Worm (Caenorhabditis elegans) whole organism, L1 larva: ENCODE measurements around the gene clec-214.
A peak's percentile ranks its signal among the peaks of the same experiment; 100 is the strongest.

Source experiments
- Y116A8C.19 ChIP-seq: sonication (generic microtip); optimal IDR thresholded peaks from 2 replicates; lab custom pipeline; 2016; ENCODE audit warnings: missing compliant biosample characterization, missing genetic modification characterization, borderline replicate concordance
- aha-1 ChIP-seq: fragments of 150-350 bp; optimal IDR thresholded peaks from 2 replicates; lab custom pipeline; 2014; ENCODE audit warnings: missing biosample characterization, missing genetic modification characterization
- alr-1 ChIP-seq: fragments of 200-800 bp; sonication (Bioruptor generic); optimal IDR thresholded peaks from 2 replicates; lab custom pipeline; 2018; ENCODE audit warnings: borderline replicate concordance, mild to moderate bottlenecking, missing genetic modification characterization, missing compliant biosample characterization
- ceh-82 ChIP-seq, 3 experiments: fragments of 150-350 bp in 1 of 3; sonication (generic microtip) in 2 of 3; optimal IDR thresholded peaks; 2 replicates each; lab custom pipeline; 2014 to 2017; ENCODE audit warnings: missing biosample characterization in 3 of 3, missing genetic modification characterization in 3 of 3
- ceh-88 ChIP-seq: fragments of 200-800 bp; sonication (Bioruptor generic); IDR thresholded peaks from 2 replicates; pipeline ENCODE4 v1.3.6; 2022; ENCODE audit warnings: missing genetic modification characterization, missing compliant biosample characterization
- ceh-90 ChIP-seq: sonication (generic microtip); optimal IDR thresholded peaks from 2 replicates; lab custom pipeline; 2016; ENCODE audit warnings: missing genetic modification characterization, missing compliant biosample characterization
- ces-1 ChIP-seq: fragments of 150-350 bp; optimal IDR thresholded peaks from 2 replicates; lab custom pipeline; 2014; ENCODE audit warnings: missing biosample characterization, missing genetic modification reagents, missing genetic modification characterization
- dpl-1 ChIP-seq, 3 experiments: fragments of 150-350 bp in 2 of 3; sonication (generic microtip) in 1 of 3; optimal IDR thresholded peaks; 2 replicates each; lab custom pipeline; 2014 to 2017; ENCODE audit warnings: missing biosample characterization in 3 of 3, missing genetic modification characterization in 3 of 3, missing genetic modification reagents in 3 of 3
- dsc-1 ChIP-seq: sonication (generic microtip); optimal IDR thresholded peaks from 2 replicates; lab custom pipeline; 2016; ENCODE audit warnings: mild to moderate bottlenecking, missing genetic modification characterization, missing compliant biosample characterization
- efl-1 ChIP-seq, 4 experiments: fragments of 150-350 bp; optimal IDR thresholded peaks in 3 of 4; peaks in 1 of 4; 1 replicate in 1 of 4; 2 replicates in 3 of 4; lab custom pipeline; 2014; ENCODE audit warnings: missing biosample characterization in 2 of 4, missing genetic modification characterization in 2 of 4, missing genetic modification reagents in 2 of 4
- egl-13 ChIP-seq: sonication (generic microtip); optimal IDR thresholded peaks from 2 replicates; lab custom pipeline; 2016; ENCODE audit warnings: missing genotype, missing genetic modification reagents, missing genetic modification characterization, missing compliant biosample characterization
- elt-2 ChIP-seq: sonication (generic microtip); optimal IDR thresholded peaks from 2 replicates; lab custom pipeline; 2016; ENCODE audit warnings: missing genetic modification characterization, mild to moderate bottlenecking, inconsistent platforms, missing compliant biosample characterization, missing genetic modification reagents
- ets-5 ChIP-seq: fragments of 200-800 bp; sonication (Bioruptor generic); IDR thresholded peaks from 2 replicates; pipeline ENCODE4 v1.3.6; 2022; ENCODE audit warnings: missing genetic modification characterization, missing compliant biosample characterization
- fkh-10 ChIP-seq: sonication (generic microtip); optimal IDR thresholded peaks from 2 replicates; lab custom pipeline; 2017; ENCODE audit warnings: missing biosample characterization, missing genetic modification reagents, missing genetic modification characterization
- fkh-4 ChIP-seq: sonication (generic microtip); optimal IDR thresholded peaks from 2 replicates; lab custom pipeline; 2016; ENCODE audit warnings: missing compliant biosample characterization, missing genetic modification characterization, borderline replicate concordance
- fos-1 ChIP-seq: fragments of 150-350 bp; optimal IDR thresholded peaks from 2 replicates; lab custom pipeline; 2014; ENCODE audit warnings: missing biosample characterization, missing genetic modification characterization
- grh-1 ChIP-seq: fragments of 200-800 bp; sonication (Bioruptor generic); IDR thresholded peaks from 2 replicates; pipeline ENCODE4 v1.3.6; 2022; ENCODE audit warnings: missing genetic modification reagents, missing genetic modification characterization, missing compliant biosample characterization
- irx-1 ChIP-seq: sonication (generic microtip); optimal IDR thresholded peaks from 2 replicates; lab custom pipeline; 2016; ENCODE audit warnings: missing genetic modification characterization, missing compliant biosample characterization
- lin-13 ChIP-seq: fragments of 150-350 bp; optimal IDR thresholded peaks from 2 replicates; lab custom pipeline; 2014; ENCODE audit warnings: missing biosample characterization, missing genetic modification reagents, missing genetic modification characterization
- lin-14 ChIP-seq: fragments of 200-800 bp; sonication (Bioruptor generic); optimal IDR thresholded peaks from 2 replicates; lab custom pipeline; 2018; ENCODE audit warnings: mild to moderate bottlenecking, missing genetic modification characterization, moderate library complexity, missing compliant biosample characterization
- lir-3 ChIP-seq: sonication (generic microtip); optimal IDR thresholded peaks from 2 replicates; lab custom pipeline; 2016; ENCODE audit warnings: mild to moderate bottlenecking, missing genetic modification characterization, moderate library complexity, missing compliant biosample characterization; ENCODE audit not compliant: poor library complexity
- lsy-2 ChIP-seq, 2 experiments: fragments of 150-350 bp; optimal IDR thresholded peaks; 2 replicates each; lab custom pipeline; 2014; ENCODE audit warnings: missing biosample characterization in 2 of 2, missing genetic modification characterization in 2 of 2
- nhr-11 ChIP-seq: fragments of 150-350 bp; optimal IDR thresholded peaks from 2 replicates; lab custom pipeline; 2014; ENCODE audit warnings: missing biosample characterization, missing genetic modification characterization
- nhr-19 ChIP-seq: fragments of 200-800 bp; sonication (Bioruptor generic); conservative IDR thresholded peaks from 2 replicates; pipeline ENCODE4 v1.3.6; 2022; ENCODE audit warnings: missing genetic modification characterization, missing compliant biosample characterization
- nhr-20 ChIP-seq: sonication (generic microtip); optimal IDR thresholded peaks from 2 replicates; lab custom pipeline; 2016; ENCODE audit warnings: mild to moderate bottlenecking, missing genetic modification characterization, missing compliant biosample characterization
- nhr-71 ChIP-seq: sonication (generic microtip); optimal IDR thresholded peaks from 2 replicates; lab custom pipeline; 2016; ENCODE audit warnings: mild to moderate bottlenecking, missing genetic modification characterization, moderate library complexity, missing compliant biosample characterization
- nhr-84 ChIP-seq: sonication (generic microtip); optimal IDR thresholded peaks from 2 replicates; lab custom pipeline; 2017; ENCODE audit warnings: missing biosample characterization, missing genetic modification characterization
- nhr-85 ChIP-seq: sonication (generic microtip); peaks from one replicate; lab custom pipeline; 2016; ENCODE audit warnings: missing genetic modification characterization, inconsistent platforms, missing compliant biosample characterization
- nhr-90 ChIP-seq: sonication (generic microtip); optimal IDR thresholded peaks from 2 replicates; lab custom pipeline; 2016; ENCODE audit warnings: mild to moderate bottlenecking, missing genetic modification characterization, missing compliant biosample characterization; ENCODE audit not compliant: poor library complexity
- pag-3 ChIP-seq: sonication (generic microtip); optimal IDR thresholded peaks from 2 replicates; lab custom pipeline; 2017; ENCODE audit warnings: missing genetic modification characterization, mild to moderate bottlenecking, missing compliant biosample characterization, antibody characterized with exemption, borderline replicate concordance; ENCODE audit not compliant: insufficient read depth
- snu-23 ChIP-seq: sonication (generic microtip); optimal IDR thresholded peaks from 2 replicates; lab custom pipeline; 2016; ENCODE audit warnings: missing genetic modification characterization, missing compliant biosample characterization
- swsn-7 ChIP-seq: sonication (generic microtip); optimal IDR thresholded peaks from 2 replicates; lab custom pipeline; 2016; ENCODE audit warnings: missing genetic modification characterization, missing compliant biosample characterization
- unc-130 ChIP-seq: fragments of 150-350 bp; optimal IDR thresholded peaks from 2 replicates; lab custom pipeline; 2017; ENCODE audit warnings: missing biosample characterization, missing genetic modification characterization, inconsistent platforms
- unc-86 ChIP-seq: sonication (generic microtip); optimal IDR thresholded peaks from 2 replicates; lab custom pipeline; 2016; ENCODE audit warnings: missing genetic modification characterization, missing compliant biosample characterization
- unc-98 ChIP-seq: fragments of 200-800 bp; sonication (Bioruptor generic); IDR thresholded peaks from 2 replicates; pipeline ENCODE4 v1.3.6; 2022; ENCODE audit warnings: missing genetic modification characterization, missing compliant biosample characterization
- zip-4 ChIP-seq: fragments of 200-800 bp; sonication (Bioruptor generic); optimal IDR thresholded peaks from 2 replicates; lab custom pipeline; 2018; ENCODE audit warnings: mild to moderate bottlenecking, missing genetic modification characterization, moderate library complexity, missing compliant biosample characterization

clec-214 gene

ce11 chrV:7587637-7588036 lies 22.5 kb upstream of the clec-214 start, which contains the start of the genes F19F10.11 and C50E3.5 (continued):
- TF ChIP-seq nhr-11 (no peak), nhr-71 (tag; lab: Kevin White, UChicago) (peak; percentile 79), dpl-1 (GFP tag; optimal IDR thresholded peaks at IDR 0.05; lab: Kevin White, UChicago) (peak; percentile 48 to 72 (median 66)), dsc-1 (tag; lab: Kevin White, UChicago) (peak; percentile 62), nhr-19 (GFP tag; lab: Robert Waterston, UW) (peak; percentile 66), lin-14 (peak; percentile 79), nhr-84 (no peak), nhr-20 (tag; lab: Kevin White, UChicago) (peak; percentile 69), lin-13 (GFP tag; lab: Kevin White, UChicago) (peak; percentile 53), lsy-2 (tag; optimal IDR thresholded peaks at IDR 0.05; lab: Kevin White, UChicago) (peak; percentile 71 to 74), lir-3 (tag; lab: Kevin White, UChicago) (no peak), fos-1 (tag; lab: Kevin White, UChicago) (peak; percentile 46), efl-1 (optimal IDR thresholded peaks at IDR 0.05; lab: Kevin White, UChicago) (peak; percentile 69 to 71), efl-1 (GFP tag; optimal IDR thresholded peaks at IDR 0.05 in 1 of 2; lab: Kevin White, UChicago) (peak; percentile 69 to 95), snu-23 (GFP tag; lab: Kevin White, UChicago) (peak; percentile 78)

- TF ChIP-seq fkh-10 (GFP tag; lab: Kevin White, UChicago) (peak; percentile 49), ces-1 (GFP tag; lab: Kevin White, UChicago) (no peak), lin-14 (peak; percentile 7)
- TF ChIP-seq, all 84 proteins: peak for 2
Measured at ce11 chrV:7590454-7590853, 19.7 kb upstream of the clec-214 start, which contains the start of gene C50E3.6. TSS of gene C50E3.6 (minus strand) at chrV:7590554.

DNA sequence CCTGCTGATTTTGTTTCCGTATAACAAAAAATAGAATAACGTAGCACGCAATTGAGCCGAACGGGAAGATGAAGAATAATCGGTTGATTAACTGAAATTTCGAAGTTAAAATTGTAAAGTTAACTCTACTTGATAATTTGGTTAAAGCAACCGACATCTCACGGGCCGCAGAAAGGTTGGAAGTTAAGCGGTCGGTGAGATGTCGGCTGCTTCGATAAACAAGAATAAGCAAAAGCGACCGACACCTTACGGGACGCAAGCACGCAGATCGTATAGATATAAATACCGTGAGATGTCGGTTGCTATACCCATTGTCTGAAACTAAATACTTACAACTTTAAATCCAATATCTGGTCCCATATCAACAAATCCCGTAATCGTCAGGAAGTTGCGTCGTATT lies 15.0 kb upstream of the clec-214 start:
- no peak for TF ChIP-seq fkh-4
- no peak for TF ChIP-seq pag-3 (tag; lab: Kevin White, UChicago)

- TF ChIP-seq irx-1 (tag; lab: Kevin White, UChicago) (no peak), ceh-82 (tag; optimal IDR thresholded peaks at IDR 0.05; lab: Kevin White, UChicago) (no peak), fos-1 (tag; lab: Kevin White, UChicago) (no peak), ceh-90 (tag; lab: Kevin White, UChicago) (no peak), aha-1 (tag; lab: Kevin White, UChicago) (no peak), nhr-11 (no peak), fkh-10 (GFP tag; lab: Kevin White, UChicago) (no peak), grh-1 (no peak), ceh-88 (GFP tag; lab: Robert Waterston, UW) (no peak), Y116A8C.19 (no peak), dsc-1 (tag; lab: Kevin White, UChicago) (no peak), egl-13 (tag; lab: Kevin White, UChicago) (no peak), nhr-90 (tag; lab: Kevin White, UChicago) (no peak), unc-86 (tag; lab: Kevin White, UChicago) (no peak), unc-130 (no peak), unc-98 (GFP tag; lab: Robert Waterston, UW) (no peak)
Measured at ce11 chrV:7598269-7598668, 11.9 kb upstream of the clec-214 start, which contains the start of gene C50E3.7. TSS of gene C50E3.7 (minus strand) at chrV:7598369.

- TF ChIP-seq zip-4, result no peak
- no peak for TF ChIP-seq elt-2 (tag; lab: Kevin White, UChicago)
- no peak for TF ChIP-seq alr-1 (tag; lab: Kevin White, UChicago)
- TF ChIP-seq nhr-85 (tag; lab: Kevin White, UChicago), result no peak
- TF ChIP-seq ceh-88 (GFP tag; lab: Robert Waterston, UW), result no peak
- TF ChIP-seq swsn-7 (tag; lab: Kevin White, UChicago), result no peak
- no peak for TF ChIP-seq ets-5
Measured at ce11 chrV:7600149-7600548, 10.0 kb upstream of the clec-214 start, which contains the start of gene C50E3.9. TSS of gene C50E3.9 (minus strand) at chrV:7600249.
